Fruit fly (Drosophila melanogaster): Measurements from ENCODE around the gene CG32298.

The CG32298 gene

DNA sequence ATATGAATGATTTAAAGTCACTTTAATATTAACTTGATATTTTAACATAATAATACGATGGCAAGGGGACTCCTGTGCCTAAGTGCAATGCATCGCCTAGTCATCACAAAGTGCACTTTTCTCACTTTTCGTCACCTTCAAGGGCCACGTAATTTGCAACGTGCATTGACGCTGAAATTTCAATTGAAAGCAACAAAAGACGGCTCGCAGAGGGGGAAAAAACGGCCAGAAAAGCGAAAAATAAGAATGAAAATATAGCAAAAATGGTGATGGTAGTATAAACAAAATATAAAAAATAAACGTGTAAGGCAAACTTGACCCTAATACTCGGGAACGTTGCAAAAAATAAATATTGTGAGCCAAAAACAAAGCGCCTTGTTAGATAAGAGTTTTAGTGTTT lies 32.8 kb upstream of the CG32298 start:
- TF ChIP-seq N (GFP tag; optimal IDR thresholded peaks at IDR 0.05) (no peak), Dif (GFP tag; optimal IDR thresholded peaks at IDR 0.05; ENCODE audit: partially characterized antibody) (no peak), pan (optimal IDR thresholded peaks at IDR 0.05) (no peak), OdsH (GFP tag; optimal IDR thresholded peaks at IDR 0.05) (no peak), Hnf4 (GFP tag; optimal IDR thresholded peaks at IDR 0.05) (no peak)

DNA sequence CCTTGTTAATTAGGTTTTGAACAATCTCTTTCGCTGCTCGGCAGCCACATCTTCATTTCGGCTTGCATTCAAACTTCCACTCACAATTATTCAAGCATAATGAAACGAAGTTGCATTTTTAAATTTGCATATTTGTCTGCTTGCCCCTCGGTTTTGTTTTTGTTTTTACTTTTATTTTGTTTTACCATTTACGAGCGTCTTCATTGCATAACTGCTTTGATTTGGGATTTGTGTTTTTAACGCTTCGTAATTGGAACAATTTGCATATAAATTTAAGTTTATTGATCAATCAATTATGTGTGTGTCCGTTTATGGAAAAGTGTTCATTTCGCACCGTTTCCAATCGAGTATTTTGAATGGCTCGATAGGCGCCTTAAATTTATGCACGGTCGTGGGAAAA lies 32.0 kb upstream of the CG32298 start:
- TF ChIP-seq HLH106 (tag; optimal IDR thresholded peaks at IDR 0.05) (no peak), brk (GFP tag; optimal IDR thresholded peaks at IDR 0.05) (no peak), fru (GFP tag; optimal IDR thresholded peaks at IDR 0.05) (no peak), Sp1 (GFP tag; optimal IDR thresholded peaks at IDR 0.05) (no peak), Myc (optimal IDR thresholded peaks at IDR 0.05) (no peak), ey (GFP tag; optimal IDR thresholded peaks at IDR 0.05) (no peak), dsf (GFP tag; optimal IDR thresholded peaks at IDR 0.05; ENCODE audit: borderline replicate concordance) (no peak), foxo (GFP tag; optimal IDR thresholded peaks at IDR 0.05) (no peak), Hnf4 (GFP tag; optimal IDR thresholded peaks at IDR 0.05) (no peak), GATAd (GFP tag; optimal IDR thresholded peaks at IDR 0.05) (no peak), Abd-B (GFP tag; optimal IDR thresholded peaks at IDR 0.05) (no peak)

DNA sequence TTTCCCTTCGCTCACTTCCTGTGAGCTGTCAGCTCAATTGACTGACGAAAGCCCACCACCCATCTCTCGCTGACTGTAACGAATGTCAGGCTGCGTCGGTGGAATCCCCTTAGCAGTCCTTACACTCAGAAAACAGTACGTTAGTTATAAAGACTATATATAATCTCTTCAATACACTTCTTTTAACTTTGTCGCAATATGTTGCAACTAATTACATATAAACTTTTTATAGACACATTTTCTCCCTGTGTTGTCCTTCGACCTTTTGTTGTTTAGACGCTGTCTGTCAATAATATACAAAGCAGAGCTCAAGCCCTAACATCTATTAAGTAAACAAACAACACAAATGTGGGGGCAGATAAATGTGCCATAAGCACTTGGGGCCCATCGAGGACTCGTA lies 30.3 kb upstream of the CG32298 start:
- TF ChIP-seq ey (GFP tag; optimal IDR thresholded peaks at IDR 0.05): no peak
- TF ChIP-seq Mio (GFP tag; optimal IDR thresholded peaks at IDR 0.05): no peak
- no peak for TF ChIP-seq lola (GFP tag; optimal IDR thresholded peaks at IDR 0.05)
- TF ChIP-seq h (GFP tag; optimal IDR thresholded peaks at IDR 0.05): no peak
- TF ChIP-seq fru (GFP tag; optimal IDR thresholded peaks at IDR 0.05): no peak
- no peak for TF ChIP-seq CrebA (GFP tag; optimal IDR thresholded peaks at IDR 0.05; ENCODE audit: borderline replicate concordance)
- TF ChIP-seq rgr (GFP tag; optimal IDR thresholded peaks at IDR 0.05): no peak
- TF ChIP-seq Jra (GFP tag; optimal IDR thresholded peaks at IDR 0.05): no peak
- TF ChIP-seq CG9705 (GFP tag; optimal IDR thresholded peaks at IDR 0.05): no peak
- TF ChIP-seq psq (GFP tag; optimal IDR thresholded peaks at IDR 0.05): no peak
- TF ChIP-seq sage (GFP tag; optimal IDR thresholded peaks at IDR 0.05): no peak
- no peak for TF ChIP-seq GATAd (GFP tag; optimal IDR thresholded peaks at IDR 0.05)
- TF ChIP-seq HLH106 (tag; optimal IDR thresholded peaks at IDR 0.05): no peak
- TF ChIP-seq N (GFP tag; optimal IDR thresholded peaks at IDR 0.05): no peak

DNA sequence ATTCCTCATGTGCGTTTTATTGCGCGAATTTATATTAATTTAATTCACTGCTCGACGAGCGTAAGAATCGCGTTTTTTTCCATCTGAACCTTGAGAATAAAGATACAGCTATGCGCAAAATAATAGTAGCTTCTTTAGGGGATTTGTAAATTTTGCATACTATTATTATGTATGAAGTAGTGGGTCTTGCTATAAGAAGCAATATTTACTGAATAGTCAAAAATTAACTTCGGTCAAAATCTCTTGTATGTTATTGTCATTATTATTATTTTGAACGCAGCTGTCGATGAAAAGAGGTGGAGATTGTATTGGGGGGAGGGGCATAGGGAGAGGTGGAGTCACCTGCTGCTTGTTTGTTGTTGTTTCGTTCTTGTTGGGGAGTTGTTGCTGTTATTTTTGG lies 28.0 kb upstream of the CG32298 start:
- peak; percentile 55 for TF ChIP-seq Jra (GFP tag; optimal IDR thresholded peaks at IDR 0.05)
- TF ChIP-seq CG9705 (GFP tag; optimal IDR thresholded peaks at IDR 0.05): peak; percentile 51
- TF ChIP-seq ey (GFP tag; optimal IDR thresholded peaks at IDR 0.05): peak; percentile 75
- TF ChIP-seq CG32264 (GFP tag; optimal IDR thresholded peaks at IDR 0.05): peak; percentile 93
- TF ChIP-seq woc (GFP tag; optimal IDR thresholded peaks at IDR 0.05): peak; percentile 89
- TF ChIP-seq Sp1 (GFP tag; optimal IDR thresholded peaks at IDR 0.05): peak; percentile 72
- TF ChIP-seq foxo (GFP tag; optimal IDR thresholded peaks at IDR 0.05): peak; percentile 68 to 90
- TF ChIP-seq GATAd (GFP tag; optimal IDR thresholded peaks at IDR 0.05): no peak
- peak; percentile 18 for TF ChIP-seq sv (GFP tag; optimal IDR thresholded peaks at IDR 0.05)
- TF ChIP-seq Abd-B (GFP tag; optimal IDR thresholded peaks at IDR 0.05): no peak
- no peak for TF ChIP-seq jim (GFP tag; optimal IDR thresholded peaks at IDR 0.05)
- peak; percentile 75 for TF ChIP-seq rgr (GFP tag; optimal IDR thresholded peaks at IDR 0.05)
- TF ChIP-seq HLH106 (tag; optimal IDR thresholded peaks at IDR 0.05): peak; percentile 75
- peak; percentile 19 for TF ChIP-seq CrebA (GFP tag; optimal IDR thresholded peaks at IDR 0.05; ENCODE audit: borderline replicate concordance)
- peak; percentile 72 for TF ChIP-seq br (GFP tag; optimal IDR thresholded peaks at IDR 0.05)
- TF ChIP-seq Mio (GFP tag; optimal IDR thresholded peaks at IDR 0.05): no peak
- TF ChIP-seq Dif (GFP tag; optimal IDR thresholded peaks at IDR 0.05; ENCODE audit: partially characterized antibody): no peak
- peak; percentile 98 for TF ChIP-seq h (GFP tag; optimal IDR thresholded peaks at IDR 0.05)
- TF ChIP-seq fru (GFP tag; optimal IDR thresholded peaks at IDR 0.05): peak; percentile 86
- TF ChIP-seq OdsH (GFP tag; optimal IDR thresholded peaks at IDR 0.05): peak; percentile 72
- TF ChIP-seq sage (GFP tag; optimal IDR thresholded peaks at IDR 0.05): peak; percentile 83
- peak; percentile 55 for TF ChIP-seq psq (GFP tag; optimal IDR thresholded peaks at IDR 0.05)
- peak; percentile 41 for TF ChIP-seq Hr83 (GFP tag; optimal IDR thresholded peaks at IDR 0.05; ENCODE audit: poor library complexity, severe bottlenecking)
- peak; percentile 71 for TF ChIP-seq Hnf4 (GFP tag; optimal IDR thresholded peaks at IDR 0.05)
- peak; percentile 79 for TF ChIP-seq dmrt93B (GFP tag; optimal IDR thresholded peaks at IDR 0.05)
- no peak for TF ChIP-seq Hr78 (GFP tag; optimal IDR thresholded peaks at IDR 0.05)
- no peak for TF ChIP-seq lola (GFP tag; optimal IDR thresholded peaks at IDR 0.05)
- TF ChIP-seq Rel (GFP tag; optimal IDR thresholded peaks at IDR 0.05): peak; percentile 60
- TF ChIP-seq Rel (tag; optimal IDR thresholded peaks at IDR 0.05): no peak
